Fruit fly (Drosophila melanogaster) whole organism, pupa: ENCODE measurements around the gene Dref.

ENCODE experiments used
- CG10348 ChIP-seq: fragments of 200-800 bp; sonication (Bioruptor generic); IDR thresholded peaks from 2 replicates; pipeline ENCODE4 v1.3.6; 2022; ENCODE audit warnings: missing biosample characterization, missing genetic modification characterization
- CG12605 ChIP-seq: fragments of 200-800 bp; sonication (Bioruptor generic); IDR thresholded peaks from 2 replicates; pipeline ENCODE4 v1.3.6; 2022; ENCODE audit warnings: missing biosample characterization, missing genetic modification characterization
- CG13204 ChIP-seq: fragments of 200-800 bp; sonication (Bioruptor generic); optimal IDR thresholded peaks from 2 replicates; lab custom pipeline; 2018; ENCODE audit warnings: missing biosample characterization, mild to moderate bottlenecking, missing genetic modification characterization, moderate library complexity
- CG14655 ChIP-seq: fragments of 200-800 bp; sonication (Bioruptor generic); optimal IDR thresholded peaks from 3 replicates; lab custom pipeline; 2017; ENCODE audit warnings: mild to moderate bottlenecking, missing biosample characterization, missing genetic modification reagents, missing genetic modification characterization
- CG15710 ChIP-seq: fragments of 200-800 bp; sonication (Bioruptor generic); optimal IDR thresholded peaks from 2 replicates; lab custom pipeline; 2018; ENCODE audit warnings: missing biosample characterization, mild to moderate bottlenecking, missing genetic modification characterization, moderate library complexity
- CG17806 ChIP-seq: fragments of 200-800 bp; sonication (Bioruptor generic); optimal IDR thresholded peaks from 2 replicates; lab custom pipeline; 2018; ENCODE audit warnings: missing biosample characterization, mild to moderate bottlenecking, missing genetic modification characterization, moderate library complexity
- CG32121 ChIP-seq: fragments of 200-800 bp; sonication (Bioruptor generic); IDR thresholded peaks from 2 replicates; pipeline ENCODE4 v1.3.6; 2022; ENCODE audit warnings: missing biosample characterization, missing genetic modification characterization
- CG34367 ChIP-seq: fragments of 200-800 bp; sonication (Bioruptor generic); optimal IDR thresholded peaks from 2 replicates; lab custom pipeline; 2018; ENCODE audit warnings: missing biosample characterization, mild to moderate bottlenecking, missing genetic modification characterization
- CG4496 ChIP-seq: fragments of 200-800 bp; sonication (Bioruptor generic); IDR thresholded peaks from 3 replicates; pipeline ENCODE4 v1.3.6; 2022; ENCODE audit warnings: missing biosample characterization, missing genetic modification characterization
- CG8159 ChIP-seq: fragments of 200-800 bp; sonication (Bioruptor generic); optimal IDR thresholded peaks from 3 replicates; lab custom pipeline; 2018; ENCODE audit warnings: missing biosample characterization, mild to moderate bottlenecking, missing genetic modification characterization, moderate library complexity
- CG8301 ChIP-seq: fragments of 200-800 bp; sonication (Bioruptor generic); optimal IDR thresholded peaks from 2 replicates; lab custom pipeline; 2018; ENCODE audit warnings: missing biosample characterization, mild to moderate bottlenecking, missing genetic modification characterization
- CG9948 ChIP-seq: fragments of 200-800 bp; sonication (Bioruptor generic); optimal IDR thresholded peaks from 2 replicates; lab custom pipeline; 2018; ENCODE audit warnings: missing biosample characterization, mild to moderate bottlenecking, missing genetic modification characterization, moderate library complexity
- D1 ChIP-seq: fragments of 200-800 bp; sonication (Bioruptor generic); optimal IDR thresholded peaks from 2 replicates; lab custom pipeline; 2018; ENCODE audit warnings: missing biosample characterization, mild to moderate bottlenecking, missing genetic modification characterization, moderate library complexity
- EcR ChIP-seq: fragments of 200-800 bp; sonication (Bioruptor generic); optimal IDR thresholded peaks from 3 replicates; lab custom pipeline; 2019; ENCODE audit warnings: missing biosample characterization, missing genetic modification characterization, mild to moderate bottlenecking, moderate library complexity, missing genetic modification reagents
- Ets98B ChIP-seq: fragments of 200-800 bp; sonication (Bioruptor generic); IDR thresholded peaks from 2 replicates; pipeline ENCODE4 v1.3.6; 2022; ENCODE audit warnings: missing biosample characterization, missing genetic modification characterization
- Pif1A ChIP-seq: fragments of 200-800 bp; sonication (Bioruptor generic); optimal IDR thresholded peaks from 3 replicates; lab custom pipeline; 2016; ENCODE audit warnings: missing biosample characterization, missing genetic modification characterization
- Pif1B ChIP-seq: fragments of 200-800 bp; sonication (Bioruptor generic); optimal IDR thresholded peaks from 3 replicates; lab custom pipeline; 2016; ENCODE audit warnings: missing biosample characterization, missing genetic modification characterization
- Snoo ChIP-seq: fragments of 200-800 bp; sonication (Bioruptor generic); optimal IDR thresholded peaks from 3 replicates; lab custom pipeline; 2017; ENCODE audit warnings: missing biosample characterization, mild to moderate bottlenecking, missing genetic modification characterization, inconsistent platforms
- fd96Ca ChIP-seq: fragments of 200-800 bp; sonication (Bioruptor generic); IDR thresholded peaks from 3 replicates; pipeline ENCODE4 v1.3.6; 2022; ENCODE audit warnings: missing biosample characterization, missing genetic modification characterization
- gl ChIP-seq: fragments of 200-800 bp; sonication (Bioruptor generic); optimal IDR thresholded peaks from 2 replicates; lab custom pipeline; 2018; ENCODE audit warnings: missing biosample characterization, mild to moderate bottlenecking, missing genetic modification characterization
- rn ChIP-seq: fragments of 200-800 bp; sonication (Bioruptor generic); IDR thresholded peaks from 2 replicates; pipeline ENCODE4 v1.3.6; 2022; ENCODE audit warnings: missing biosample characterization, missing genetic modification characterization

Gene Dref

dm6 chr2L:9988201-9988990, 21.4 kb upstream of the Dref start:
- no peak for TF ChIP-seq CG34367
- no peak for TF ChIP-seq D1
- peak; percentile 86 for TF ChIP-seq EcR (GFP tag; lab: Kevin White, UChicago)
- TF ChIP-seq CG12605 (GFP tag; lab: Robert Waterston, UW), result no peak

- TF ChIP-seq CG12605 (GFP tag; lab: Robert Waterston, UW) (peak; percentile 90), CG17806 (tag; lab: Kevin White, UChicago) (peak; percentile 94), D1 (peak; percentile 45), CG13204 (GFP tag; lab: Kevin White, UChicago) (peak; percentile 89), CG34367 (peak; percentile 92), CG32121 (GFP tag; lab: Robert Waterston, UW) (peak; percentile 89), CG14655 (GFP tag; lab: Kevin White, UChicago) (peak; percentile 94), CG4496 (GFP tag; lab: Robert Waterston, UW) (peak; percentile 95), Pif1A (GFP tag; lab: Kevin White, UChicago) (peak; percentile 93), fd96Ca (GFP tag; lab: Robert Waterston, UW) (peak; percentile 97), CG10348 (GFP tag; lab: Robert Waterston, UW) (0 out of 2 replicates have a peak, but pooled peaks have one; percentile 28), CG8301 (tag; lab: Kevin White, UChicago) (peak; percentile 92), gl (peak; percentile 92), Snoo (tag; lab: Kevin White, UChicago) (peak; percentile 81), rn (peak; percentile 90), EcR (GFP tag; lab: Kevin White, UChicago) (peak; percentile 76), Ets98B (GFP tag; lab: Robert Waterston, UW) (peak; percentile 95), CG8159 (tag; lab: Kevin White, UChicago) (peak; percentile 93), CG9948 (tag; lab: Kevin White, UChicago) (peak; percentile 92), Pif1B (GFP tag; lab: Kevin White, UChicago) (peak; percentile 95), CG15710 (tag; lab: Kevin White, UChicago) (peak; percentile 94)
Measured at dm6 chr2L:9986402-9987350, 19.6 kb upstream of the Dref start.

- TF ChIP-seq Pif1B (GFP tag; lab: Kevin White, UChicago), result peak; percentile 90
- TF ChIP-seq CG10348 (GFP tag; lab: Robert Waterston, UW), result no peak
- TF ChIP-seq Ets98B (GFP tag; lab: Robert Waterston, UW), result peak; percentile 51
- TF ChIP-seq EcR (GFP tag; lab: Kevin White, UChicago), result peak; percentile 56
- peak; percentile 85 for TF ChIP-seq CG34367
- TF ChIP-seq D1, result peak; percentile 97
- TF ChIP-seq CG9948 (tag; lab: Kevin White, UChicago), result peak; percentile 96
- TF ChIP-seq Snoo (tag; lab: Kevin White, UChicago), result peak; percentile 82
- TF ChIP-seq CG4496 (GFP tag; lab: Robert Waterston, UW), result peak; percentile 73; the same call in 1 of the 3 replicates
- TF ChIP-seq CG12605 (GFP tag; lab: Robert Waterston, UW), result 0 out of 2 replicates have a peak, but pooled peaks have one; percentile 33
- peak; percentile 62 for TF ChIP-seq CG32121 (GFP tag; lab: Robert Waterston, UW)
- TF ChIP-seq Pif1A (GFP tag; lab: Kevin White, UChicago), result peak; percentile 80
- TF ChIP-seq CG8159 (tag; lab: Kevin White, UChicago), result peak; percentile 95
- TF ChIP-seq gl, result peak; percentile 68
- peak; percentile 51; the same call in 1 of the 3 replicates for TF ChIP-seq fd96Ca (GFP tag; lab: Robert Waterston, UW)
- TF ChIP-seq CG13204 (GFP tag; lab: Kevin White, UChicago), result peak; percentile 82
- TF ChIP-seq CG14655 (GFP tag; lab: Kevin White, UChicago), result peak; percentile 92
- peak; percentile 84 for TF ChIP-seq CG8301 (tag; lab: Kevin White, UChicago)
- TF ChIP-seq CG17806 (tag; lab: Kevin White, UChicago), result peak; percentile 90
- no peak for TF ChIP-seq rn
- peak; percentile 89 for TF ChIP-seq CG15710 (tag; lab: Kevin White, UChicago)
Measured at dm6 chr2L:9984078-9984772, 17.2 kb upstream of the Dref start, which contains the start of gene bib. Gene bib (plus strand): TSS chr2L:9984645.

dm6 chr2L:9982516-9982915, 15.5 kb upstream of the Dref start:
- peak; percentile 73 for TF ChIP-seq Pif1A (GFP tag; lab: Kevin White, UChicago)
- no peak for TF ChIP-seq D1
- TF ChIP-seq CG32121 (GFP tag; lab: Robert Waterston, UW), result no peak
- TF ChIP-seq CG14655 (GFP tag; lab: Kevin White, UChicago), result peak; percentile 29
- TF ChIP-seq CG12605 (GFP tag; lab: Robert Waterston, UW), result no peak
- TF ChIP-seq CG34367, result peak; percentile 20
- TF ChIP-seq Pif1B (GFP tag; lab: Kevin White, UChicago), result peak; percentile 55
- no peak for TF ChIP-seq fd96Ca (GFP tag; lab: Robert Waterston, UW)
- TF ChIP-seq CG8159 (tag; lab: Kevin White, UChicago), result peak; percentile 81
- TF ChIP-seq Ets98B (GFP tag; lab: Robert Waterston, UW), result no peak
- no peak for TF ChIP-seq gl
- TF ChIP-seq CG13204 (GFP tag; lab: Kevin White, UChicago), result no peak
- TF ChIP-seq CG15710 (tag; lab: Kevin White, UChicago), result peak; percentile 64
- TF ChIP-seq CG17806 (tag; lab: Kevin White, UChicago), result peak; percentile 70
- TF ChIP-seq Snoo (tag; lab: Kevin White, UChicago), result peak; percentile 75
- no peak for TF ChIP-seq rn
- TF ChIP-seq CG4496 (GFP tag; lab: Robert Waterston, UW), result no peak
- no peak for TF ChIP-seq EcR (GFP tag; lab: Kevin White, UChicago)
- TF ChIP-seq CG10348 (GFP tag; lab: Robert Waterston, UW), result no peak
- TF ChIP-seq CG9948 (tag; lab: Kevin White, UChicago), result peak; percentile 65
- no peak for TF ChIP-seq CG8301 (tag; lab: Kevin White, UChicago)
